Fruit fly (Drosophila melanogaster) ovary, adult (tissue): ENCODE measurements around the gene Mst84Db.

Source experiments
- CG17801 ChIP-seq: fragments of 200-800 bp; optimal IDR thresholded peaks from 2 replicates; lab custom pipeline; 2019; ENCODE audit warnings: missing biosample characterization, mild to moderate bottlenecking, missing genetic modification characterization, moderate library complexity; ENCODE audit not compliant: partially characterized antibody

Mst84Db gene

DNA sequence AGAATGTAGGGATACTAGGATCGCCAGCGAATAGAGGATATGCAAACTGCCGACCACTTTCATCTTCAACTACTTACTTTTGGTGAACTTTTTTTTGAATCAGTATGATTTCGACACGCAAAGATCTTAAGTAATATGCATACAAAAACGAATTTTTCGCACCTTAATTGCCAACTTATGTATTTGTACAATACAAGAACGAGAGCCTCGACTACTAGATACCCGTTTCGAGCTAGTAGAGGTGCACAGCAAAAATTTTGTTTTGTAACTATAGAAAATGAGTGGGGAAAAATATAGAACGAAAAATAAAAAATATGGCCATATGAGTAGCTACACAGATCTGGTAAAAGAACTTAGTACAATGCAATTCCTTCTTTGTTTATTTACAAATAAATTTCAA is 48.3 kb downstream of the Mst84Db start, which contains the start of gene CG10029:
TSS of gene CG10029 (minus strand) at position 101 of the 400 bp plus-strand sequence.
- TF ChIP-seq CG17801 (GFP tag; lab: Kevin White, UChicago): no peak
